Fruit fly (Drosophila melanogaster): ENCODE measurements around the gene CG3430.
A peak's percentile ranks its signal among the peaks of the same experiment; 100 is the strongest.

Gene CG3430

DNA sequence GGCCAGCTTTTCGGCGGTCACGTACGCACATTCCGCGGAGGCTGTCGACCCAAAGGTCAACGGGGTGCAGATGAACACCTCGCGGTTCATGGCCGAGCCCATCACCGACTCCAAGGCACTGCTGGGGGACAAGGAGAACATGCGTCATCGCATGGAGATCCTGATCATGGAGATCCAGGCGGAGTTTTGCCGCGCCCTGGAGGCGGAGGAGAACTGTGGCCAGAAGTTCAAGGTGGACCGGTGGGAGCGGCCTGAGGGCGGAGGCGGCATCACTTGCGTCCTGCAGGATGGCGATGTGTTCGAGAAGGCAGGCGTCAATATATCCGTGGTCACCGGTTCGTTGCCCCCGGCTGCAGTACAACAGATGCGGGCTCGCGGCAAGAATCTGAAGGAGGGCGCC lies 7.8 kb downstream of the CG3430 start:
- TF ChIP-seq Doc3 (GFP tag; IDR thresholded peaks at IDR 0.05; ENCODE audit: partially characterized antibody): 0 out of 3 replicates have a peak, but pooled peaks have one; percentile 10
- no peak for TF ChIP-seq chn (GFP tag; optimal IDR thresholded peaks at IDR 0.05)
- TF ChIP-seq CG5180 (GFP tag; optimal IDR thresholded peaks at IDR 0.05): no peak
- no peak for TF ChIP-seq Hmx (GFP tag; optimal IDR thresholded peaks at IDR 0.05)
- TF ChIP-seq CG12769 (tag; optimal IDR thresholded peaks at IDR 0.05): no peak
- peak; percentile 82 for TF ChIP-seq Ets65A (GFP tag)
- TF ChIP-seq Med (GFP tag): peak; percentile 39
- 0 out of 2 replicates have a peak, but pooled peaks have one; percentile 54 for TF ChIP-seq CG42726 (GFP tag; IDR thresholded peaks at IDR 0.05; ENCODE audit: partially characterized antibody)
- peak; percentile 18; the same call in 1 of the 2 replicates for TF ChIP-seq nerfin-2 (GFP tag; IDR thresholded peaks at IDR 0.05; ENCODE audit: partially characterized antibody)
- TF ChIP-seq sens (GFP tag): peak; percentile 1
- no peak for TF ChIP-seq Hand (GFP tag; optimal IDR thresholded peaks at IDR 0.05)
- TF ChIP-seq MESR4 (GFP tag; optimal IDR thresholded peaks at IDR 0.05): peak; percentile 28

DNA sequence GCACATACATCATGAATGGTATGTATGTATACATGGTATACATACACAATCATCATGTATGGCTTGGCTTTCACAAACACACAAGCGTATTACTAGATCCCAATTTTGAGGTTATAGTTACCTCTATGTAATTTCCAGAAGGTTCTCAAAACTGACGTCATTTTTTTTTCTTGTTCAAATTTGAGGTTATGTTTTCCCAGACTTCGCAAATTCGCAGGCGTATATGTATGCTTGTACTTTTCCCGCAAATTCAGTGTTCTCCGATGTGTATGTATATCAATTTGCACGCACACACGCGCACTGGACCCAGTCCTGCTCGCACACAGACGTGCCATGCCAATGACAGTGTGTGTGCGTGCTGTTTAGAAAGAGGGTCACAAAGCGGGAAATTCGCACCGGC lies 9.5 kb downstream of the CG3430 start:
- TF ChIP-seq CG8765 (GFP tag; IDR thresholded peaks at IDR 0.05): 0 out of 2 replicates have a peak, but pooled peaks have one; percentile 9
- peak; percentile 99 for TF ChIP-seq CG8290 (GFP tag; optimal IDR thresholded peaks at IDR 0.05)
- TF ChIP-seq CG8290 (tag; optimal IDR thresholded peaks at IDR 0.05): peak; percentile 30 to 87
- peak; percentile 76 for TF ChIP-seq YL-1 (GFP tag; optimal IDR thresholded peaks at IDR 0.05)
- peak; percentile 31; the same call in 1 of the 2 replicates for TF ChIP-seq MBD-R2 (GFP tag; IDR thresholded peaks at IDR 0.05)
- TF ChIP-seq ranshi (GFP tag; IDR thresholded peaks at IDR 0.05): no peak
- TF ChIP-seq C15 (GFP tag; IDR thresholded peaks at IDR 0.05): 0 out of 3 replicates have a peak, but pooled peaks have one; percentile 23
- TF ChIP-seq CG7987 (GFP tag; optimal IDR thresholded peaks at IDR 0.05): no peak
- no peak for TF ChIP-seq CG10959 (GFP tag; IDR thresholded peaks at IDR 0.05)
- TF ChIP-seq hbn (GFP tag; IDR thresholded peaks at IDR 0.05; ENCODE audit: partially characterized antibody): no peak; the same call in 1 of the 2 replicates
- TF ChIP-seq HmgD (GFP tag; optimal IDR thresholded peaks at IDR 0.05): peak; percentile 2
- TF ChIP-seq CG31388 (GFP tag; optimal IDR thresholded peaks at IDR 0.05): no peak
- no peak for TF ChIP-seq CG13287 (GFP tag; IDR thresholded peaks at IDR 0.05; ENCODE audit: partially characterized antibody)
- TF ChIP-seq CG7372 (GFP tag; IDR thresholded peaks at IDR 0.05): no peak
- TF ChIP-seq nerfin-1 (tag; optimal IDR thresholded peaks at IDR 0.05): peak; percentile 7
- TF ChIP-seq CG10431 (GFP tag; optimal IDR thresholded peaks at IDR 0.05): peak; percentile 100
- TF ChIP-seq GATAe (GFP tag; conservative IDR thresholded peaks at IDR 0.05): no peak
- no peak for TF ChIP-seq jumu (GFP tag; optimal IDR thresholded peaks at IDR 0.05)
- peak; percentile 9 for TF ChIP-seq CG34376 (GFP tag; optimal IDR thresholded peaks at IDR 0.05)
- no peak for TF ChIP-seq B-H2 (GFP tag; optimal IDR thresholded peaks at IDR 0.05)
- TF ChIP-seq CG13775 (GFP tag; optimal IDR thresholded peaks at IDR 0.05): no peak
- TF ChIP-seq wek (GFP tag; optimal IDR thresholded peaks at IDR 0.05): peak; percentile 12
- TF ChIP-seq D19A (tag; optimal IDR thresholded peaks at IDR 0.05): no peak
- no peak for TF ChIP-seq ATbp (GFP tag; optimal IDR thresholded peaks at IDR 0.05)
- TF ChIP-seq MESR4 (GFP tag; optimal IDR thresholded peaks at IDR 0.05): peak; percentile 43
- no peak for TF ChIP-seq CG4820 (GFP tag; optimal IDR thresholded peaks at IDR 0.05)
- peak; percentile 26; the same call in 1 of the 3 replicates for TF ChIP-seq CG34224 (GFP tag; IDR thresholded peaks at IDR 0.05; ENCODE audit: partially characterized antibody)
- TF ChIP-seq sug (tag; optimal IDR thresholded peaks at IDR 0.05): peak; percentile 5
- no peak for TF ChIP-seq zfh1 (GFP tag; IDR thresholded peaks at IDR 0.05)
- TF ChIP-seq CG33213 (GFP tag; optimal IDR thresholded peaks at IDR 0.05): no peak
- peak; percentile 85 for TF ChIP-seq ewg (GFP tag; optimal IDR thresholded peaks at IDR 0.05)
- TF ChIP-seq CG6791 (GFP tag; IDR thresholded peaks at IDR 0.05; ENCODE audit: partially characterized antibody): peak; percentile 68
- no peak for TF ChIP-seq CG2875 (GFP tag; optimal IDR thresholded peaks at IDR 0.05)
- peak; percentile 43 for TF ChIP-seq Med (GFP tag)
- TF ChIP-seq unpg (GFP tag; optimal IDR thresholded peaks at IDR 0.05): no peak
- TF ChIP-seq CG8359 (GFP tag; optimal IDR thresholded peaks at IDR 0.05; ENCODE audit: borderline replicate concordance): no peak
- TF ChIP-seq sens (GFP tag): peak; percentile 48
- peak; percentile 10 for TF ChIP-seq pzg (GFP tag; optimal IDR thresholded peaks at IDR 0.05)
- TF ChIP-seq bigmax (GFP tag; optimal IDR thresholded peaks at IDR 0.05): peak; percentile 97

Data from whole organism, embryonic.